Worm (Caenorhabditis elegans) whole organism, L4/young adult: Measurements from ENCODE around the gene M176.4.

ENCODE experiments used
- W03F9.2 ChIP-seq: fragments of 150-350 bp; optimal IDR thresholded peaks from 2 replicates; lab custom pipeline; 2014; ENCODE audit warnings: missing biosample characterization, missing genetic modification characterization
- him-1 ChIP-seq: sonication (generic microtip); optimal IDR thresholded peaks from 2 replicates; lab custom pipeline; 2016; ENCODE audit warnings: missing genotype, missing genetic modification reagents, missing genetic modification characterization, missing compliant biosample characterization

DNA sequence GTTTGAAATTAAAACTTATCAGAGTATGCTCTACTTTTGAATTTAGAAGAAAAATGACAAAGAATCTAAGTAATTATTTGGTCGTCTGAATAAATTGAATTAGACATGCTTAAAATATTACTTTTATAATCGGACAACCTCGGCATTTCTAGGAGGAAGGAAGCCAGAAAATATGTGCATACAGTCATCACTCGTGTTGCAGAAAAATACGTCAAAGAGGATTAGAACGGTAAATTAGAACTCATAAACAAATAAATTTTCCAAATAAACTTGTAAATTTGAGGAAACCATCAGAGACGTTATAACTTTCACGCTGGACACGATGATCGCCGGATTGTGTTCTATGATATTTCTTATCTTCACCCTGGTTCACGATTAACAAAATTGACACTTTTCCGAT lies 36.1 kb downstream of the M176.4 start, which contains the start of gene chil-19:
- TF ChIP-seq W03F9.2 (tag; lab: Kevin White, UChicago), result no peak
- no peak for TF ChIP-seq him-1 (tag; lab: Kevin White, UChicago)
